Fruit fly (Drosophila melanogaster) whole organism, embryonic: ENCODE data around the gene dls.

Source experiments
- CG11695 ChIP-seq: fragments of 200-800 bp; sonication (Bioruptor generic); IDR thresholded peaks from 3 replicates; pipeline ENCODE4 v1.3.6; 2022; ENCODE audit warnings: missing biosample characterization, missing genetic modification characterization
- CG12391 ChIP-seq: fragments of 200-800 bp; sonication (Bioruptor generic); optimal IDR thresholded peaks from 3 replicates; lab custom pipeline; 2018; ENCODE audit warnings: missing biosample characterization, mild to moderate bottlenecking, missing genetic modification characterization, moderate library complexity
- CG12659 ChIP-seq: fragments of 200-800 bp; sonication (Bioruptor generic); optimal IDR thresholded peaks from 3 replicates; lab custom pipeline; 2017; ENCODE audit warnings: mild to moderate bottlenecking, missing biosample characterization, missing genetic modification reagents, missing genetic modification characterization
- CG12744 ChIP-seq: fragments of 200-800 bp; sonication (Bioruptor generic); optimal IDR thresholded peaks from 2 replicates; lab custom pipeline; 2016; ENCODE audit warnings: missing biosample characterization, missing genetic modification characterization
- CG13123 ChIP-seq: fragments of 200-800 bp; sonication (Bioruptor generic); optimal IDR thresholded peaks from 2 replicates; lab custom pipeline; 2016; ENCODE audit warnings: missing biosample characterization, missing genetic modification characterization
- CG13287 ChIP-seq: fragments of 200-800 bp; sonication (Bioruptor generic); IDR thresholded peaks from 2 replicates; pipeline ENCODE4 v1.3.6; 2022; ENCODE audit warnings: missing biosample characterization, missing genetic modification characterization; ENCODE audit not compliant: partially characterized antibody
- CG15514 ChIP-seq: fragments of 200-800 bp; sonication (Bioruptor generic); optimal IDR thresholded peaks from 3 replicates; lab custom pipeline; 2017; ENCODE audit warnings: missing biosample characterization, missing genetic modification characterization, mild to moderate bottlenecking, moderate library complexity, missing genetic modification reagents
- CG17186 ChIP-seq: fragments of 200-800 bp; sonication (Bioruptor generic); optimal IDR thresholded peaks from 3 replicates; lab custom pipeline; 2017; ENCODE audit warnings: missing biosample characterization, missing genetic modification reagents, missing genetic modification characterization
- CG17328 ChIP-seq: fragments of 200-800 bp; sonication (Bioruptor generic); IDR thresholded peaks from 2 replicates; pipeline ENCODE4 v1.3.6; 2022; ENCODE audit warnings: missing biosample characterization, missing genetic modification characterization
- CG17385 ChIP-seq: fragments of 200-800 bp; sonication (Bioruptor generic); optimal IDR thresholded peaks from 3 replicates; lab custom pipeline; 2018; ENCODE audit warnings: missing biosample characterization, mild to moderate bottlenecking, missing genetic modification characterization
- CG18619 ChIP-seq: fragments of 200-800 bp; sonication (Bioruptor generic); optimal IDR thresholded peaks from 3 replicates; lab custom pipeline; 2017; ENCODE audit warnings: missing biosample characterization, mild to moderate bottlenecking, missing genetic modification characterization
- CG2120 ChIP-seq: fragments of 200-800 bp; sonication (Bioruptor generic); optimal IDR thresholded peaks from 3 replicates; lab custom pipeline; 2016; ENCODE audit warnings: missing biosample characterization, missing genetic modification characterization
- CG3281 ChIP-seq: fragments of 200-800 bp; sonication (Bioruptor generic); optimal IDR thresholded peaks from 3 replicates; lab custom pipeline; 2017; ENCODE audit warnings: missing biosample characterization, mild to moderate bottlenecking, missing genetic modification characterization
- CG3847 ChIP-seq: fragments of 200-800 bp; sonication (Bioruptor generic); IDR thresholded peaks from 2 replicates; pipeline ENCODE4 v1.3.6; 2022; ENCODE audit warnings: missing biosample characterization, missing genetic modification characterization
- CG6654 ChIP-seq: fragments of 200-800 bp; sonication (Bioruptor generic); optimal IDR thresholded peaks from 2 replicates; lab custom pipeline; 2017; ENCODE audit warnings: missing biosample characterization, mild to moderate bottlenecking, missing genetic modification characterization
- CG6791 ChIP-seq: fragments of 200-800 bp; sonication (Bioruptor generic); IDR thresholded peaks from 3 replicates; pipeline ENCODE4 v1.3.6; 2022; ENCODE audit warnings: missing biosample characterization, missing genetic modification characterization; ENCODE audit not compliant: partially characterized antibody
- CTCF ChIP-seq: fragments of 200-800 bp; sonication (Bioruptor generic); optimal IDR thresholded peaks from 2 replicates; lab custom pipeline; 2017; ENCODE audit warnings: missing biosample characterization, mild to moderate bottlenecking, missing genetic modification characterization, moderate library complexity
- D19A ChIP-seq: fragments of 200-800 bp; optimal IDR thresholded peaks from 3 replicates; lab custom pipeline; 2019; ENCODE audit warnings: missing biosample characterization, mild to moderate bottlenecking, missing genetic modification characterization, moderate library complexity
- D19B ChIP-seq: fragments of 200-800 bp; sonication (Bioruptor generic); optimal IDR thresholded peaks from 2 replicates; lab custom pipeline; 2017; ENCODE audit warnings: missing biosample characterization, mild to moderate bottlenecking, missing genetic modification characterization
- Dip3 ChIP-seq: fragments of 200-800 bp; sonication (Bioruptor generic); optimal IDR thresholded peaks from 3 replicates; lab custom pipeline; 2016; ENCODE audit warnings: missing biosample characterization, missing genetic modification characterization
- Dp ChIP-seq: fragments of 200-800 bp; sonication (Bioruptor generic); optimal IDR thresholded peaks from 2 replicates; lab custom pipeline; 2018; ENCODE audit warnings: missing biosample characterization, mild to moderate bottlenecking, missing genetic modification characterization, moderate library complexity
- E2f1 ChIP-seq: fragments of 200-800 bp; sonication (Bioruptor generic); IDR thresholded peaks from 2 replicates; pipeline ENCODE4 v1.3.6; 2022; ENCODE audit warnings: missing biosample characterization, missing genetic modification characterization
- Eip74EF ChIP-seq, 2 experiments: fragments of 200-800 bp in 1 of 2; fragments of >200 bp in 1 of 2; sonication (Bioruptor generic) in 1 of 2; optimal IDR thresholded peaks; 2 replicates each; lab custom pipeline; 2017 to 2019; ENCODE audit warnings: missing biosample characterization in 2 of 2, missing genetic modification characterization in 2 of 2, mild to moderate bottlenecking in 1 of 2, moderate library complexity in 1 of 2
- Fer3 ChIP-seq: fragments of 200-800 bp; sonication (Bioruptor generic); optimal IDR thresholded peaks from 2 replicates; lab custom pipeline; 2018; ENCODE audit warnings: missing biosample characterization, mild to moderate bottlenecking, missing genetic modification characterization, moderate library complexity
- H2.0 ChIP-seq: fragments of 200-800 bp; sonication (Bioruptor generic); IDR thresholded peaks from 2 replicates; pipeline ENCODE4 v1.3.6; 2022; ENCODE audit warnings: missing biosample characterization, missing genetic modification characterization
- Hey ChIP-seq: fragments of 200-800 bp; sonication (Bioruptor generic); optimal IDR thresholded peaks from 3 replicates; lab custom pipeline; 2018; ENCODE audit warnings: missing biosample characterization, mild to moderate bottlenecking, missing genetic modification characterization
- Hr3 ChIP-seq: fragments of 200-800 bp; sonication (Bioruptor generic); optimal IDR thresholded peaks from 3 replicates; lab custom pipeline; 2016; ENCODE audit warnings: missing biosample characterization, missing genetic modification characterization
- Lim3 ChIP-seq: fragments of 200-800 bp; sonication (Bioruptor generic); IDR thresholded peaks from 2 replicates; pipeline ENCODE4 v1.3.6; 2022; ENCODE audit warnings: missing biosample characterization, missing genetic modification characterization
- Mrtf ChIP-seq: fragments of 200-800 bp; sonication (Bioruptor generic); IDR thresholded peaks from 3 replicates; pipeline ENCODE4 v1.3.6; 2022; ENCODE audit warnings: missing biosample characterization, missing genetic modification characterization
- Oli ChIP-seq: fragments of 200-800 bp; sonication (Bioruptor generic); optimal IDR thresholded peaks from 2 replicates; lab custom pipeline; 2018; ENCODE audit warnings: missing biosample characterization, mild to moderate bottlenecking, missing genetic modification characterization, moderate library complexity
- PHDP ChIP-seq: fragments of 200-800 bp; sonication (Bioruptor generic); optimal IDR thresholded peaks from 3 replicates; lab custom pipeline; 2018; ENCODE audit warnings: missing biosample characterization, mild to moderate bottlenecking, missing genetic modification characterization, moderate library complexity
- Pdp1 ChIP-seq, 2 experiments: fragments of 200-800 bp; sonication (Bioruptor generic); optimal IDR thresholded peaks; 3 replicates each; lab custom pipeline; 2016; ENCODE audit warnings: missing biosample characterization in 2 of 2, missing genetic modification characterization in 2 of 2, mild to moderate bottlenecking in 1 of 2, moderate library complexity in 1 of 2
- Side ChIP-seq: fragments of 200-800 bp; sonication (Bioruptor generic); optimal IDR thresholded peaks from 2 replicates; lab custom pipeline; 2016; ENCODE audit warnings: missing biosample characterization, missing genetic modification characterization
- Stat92E ChIP-seq, 3 experiments: fragments of >200 bp in 2 of 3; fragments of 200-800 bp in 1 of 3; sonication (Bioruptor generic) in 1 of 3; optimal IDR thresholded peaks; 2 replicates each; lab custom pipeline; 2017 to 2019; ENCODE audit warnings: missing biosample characterization in 3 of 3, missing genetic modification characterization in 3 of 3, mild to moderate bottlenecking in 1 of 3, moderate library complexity in 1 of 3
- al ChIP-seq: fragments of 200-800 bp; sonication (Bioruptor generic); IDR thresholded peaks from 2 replicates; pipeline ENCODE4 v1.3.6; 2022; ENCODE audit warnings: missing biosample characterization, missing genetic modification characterization
- caup ChIP-seq: fragments of 200-800 bp; sonication (Bioruptor generic); optimal IDR thresholded peaks from 3 replicates; lab custom pipeline; 2017; ENCODE audit warnings: missing biosample characterization, mild to moderate bottlenecking, missing genetic modification characterization, moderate library complexity; ENCODE audit not compliant: severe bottlenecking
- fd3F ChIP-seq: fragments of 200-800 bp; sonication (Bioruptor generic); optimal IDR thresholded peaks from 2 replicates; lab custom pipeline; 2018; ENCODE audit warnings: missing biosample characterization, mild to moderate bottlenecking, missing genetic modification characterization, moderate library complexity
- gem ChIP-seq: fragments of 200-800 bp; sonication (Bioruptor generic); optimal IDR thresholded peaks from 2 replicates; lab custom pipeline; 2019; ENCODE audit warnings: missing biosample characterization, mild to moderate bottlenecking, missing genetic modification characterization, moderate library complexity
- grau ChIP-seq: fragments of 200-800 bp; optimal IDR thresholded peaks from 3 replicates; lab custom pipeline; 2019; ENCODE audit warnings: missing biosample characterization, mild to moderate bottlenecking, missing genetic modification characterization, moderate library complexity
- lab ChIP-seq: fragments of 200-800 bp; sonication (Bioruptor generic); optimal IDR thresholded peaks from 3 replicates; lab custom pipeline; 2017; ENCODE audit warnings: missing biosample characterization, missing genetic modification characterization, mild to moderate bottlenecking, moderate library complexity, missing genetic modification reagents
- mam ChIP-seq: fragments of 200-800 bp; sonication (Bioruptor generic); optimal IDR thresholded peaks from 3 replicates; lab custom pipeline; 2016; ENCODE audit warnings: missing biosample characterization, missing genetic modification characterization
- nau ChIP-seq: fragments of 200-800 bp; sonication (Bioruptor generic); optimal IDR thresholded peaks from 3 replicates; lab custom pipeline; 2017; ENCODE audit warnings: missing biosample characterization, mild to moderate bottlenecking, missing genetic modification characterization, missing genetic modification reagents
- pfk ChIP-seq: fragments of 200-800 bp; sonication (Bioruptor generic); optimal IDR thresholded peaks from 2 replicates; lab custom pipeline; 2018; ENCODE audit warnings: missing biosample characterization, mild to moderate bottlenecking, missing genetic modification characterization, moderate library complexity
- row ChIP-seq: fragments of 200-800 bp; sonication (Bioruptor generic); IDR thresholded peaks from 3 replicates; pipeline ENCODE4 v1.3.6; 2022; ENCODE audit warnings: missing biosample characterization, missing genetic modification characterization
- sc ChIP-seq, 3 experiments: fragments of >200 bp in 2 of 3; fragments of 200-800 bp in 1 of 3; sonication (Bioruptor generic) in 1 of 3; optimal IDR thresholded peaks; 2 replicates in 2 of 3; 3 replicates in 1 of 3; lab custom pipeline; 2017; ENCODE audit warnings: mild to moderate bottlenecking in 1 of 3, missing biosample characterization in 1 of 3, missing genetic modification characterization in 1 of 3, missing genetic modification reagents in 1 of 3
- schlank ChIP-seq: fragments of 200-800 bp; sonication (Bioruptor generic); optimal IDR thresholded peaks from 2 replicates; lab custom pipeline; 2018; ENCODE audit warnings: missing biosample characterization, mild to moderate bottlenecking, missing genetic modification characterization
- sens ChIP-seq: fragments of 200-800 bp; sonication (Bioruptor generic); peaks from one replicate; lab custom pipeline; 2016; ENCODE audit warnings: missing biosample characterization, missing genetic modification characterization
- usp ChIP-seq: fragments of >200 bp; optimal IDR thresholded peaks from 2 replicates; lab custom pipeline; 2017; ENCODE audit warnings: missing biosample characterization, missing genetic modification characterization
- wdn ChIP-seq: fragments of 200-800 bp; sonication (Bioruptor generic); IDR thresholded peaks from 2 replicates; pipeline ENCODE4 v1.3.6; 2022; ENCODE audit warnings: missing biosample characterization, missing genetic modification characterization
- zfh2 ChIP-seq: fragments of 200-800 bp; sonication (Bioruptor generic); optimal IDR thresholded peaks from 2 replicates; lab custom pipeline; 2016; ENCODE audit warnings: missing biosample characterization, missing genetic modification characterization

dls gene

dm6 chr3L:16160073-16160398 lies 41.1 kb upstream of the dls start (continued):
- peak; percentile 82 for TF ChIP-seq D19B (GFP tag; lab: Kevin White, UChicago)
- TF ChIP-seq D19A (tag; lab: Kevin White, UChicago): peak; percentile 38
- TF ChIP-seq CG6654: no peak
- no peak for TF ChIP-seq CG17328 (GFP tag; lab: Robert Waterston, UW)
- TF ChIP-seq Lim3 (GFP tag; lab: Robert Waterston, UW): no peak
- TF ChIP-seq sc (optimal IDR thresholded peaks at IDR 0.05; lab: Kevin White, UChicago): no peak
- no peak for TF ChIP-seq sc (GFP tag; optimal IDR thresholded peaks at IDR 0.05; lab: Kevin White, UChicago)
- TF ChIP-seq CG17385 (GFP tag; lab: Kevin White, UChicago): peak; percentile 4
- no peak for TF ChIP-seq CG13287 (GFP tag; lab: Robert Waterston, UW)
- TF ChIP-seq Dip3 (GFP tag; lab: Kevin White, UChicago): peak; percentile 18
- TF ChIP-seq Side (GFP tag; lab: Kevin White, UChicago): no peak
- peak; percentile 21 for TF ChIP-seq schlank (tag; lab: Kevin White, UChicago)
- peak; percentile 48 for TF ChIP-seq zfh2
- TF ChIP-seq mam (GFP tag; lab: Kevin White, UChicago): peak; percentile 36
- peak; percentile 33 for TF ChIP-seq fd3F (GFP tag; lab: Kevin White, UChicago)
- TF ChIP-seq E2f1 (GFP tag; lab: Robert Waterston, UW): no peak
- TF ChIP-seq CG12391 (tag; lab: Kevin White, UChicago): no peak
- peak; percentile 78 for TF ChIP-seq CG2120 (GFP tag; lab: Kevin White, UChicago)
- no peak for TF ChIP-seq CG12744 (GFP tag; lab: Kevin White, UChicago)
- no peak for TF ChIP-seq pfk (GFP tag; lab: Kevin White, UChicago)
- TF ChIP-seq Hey (tag; lab: Kevin White, UChicago): no peak
- no peak for TF ChIP-seq CG17186
- no peak for TF ChIP-seq CG3847 (GFP tag; lab: Robert Waterston, UW)
- TF ChIP-seq Hr3: no peak
- peak; percentile 49 for TF ChIP-seq PHDP (tag; lab: Kevin White, UChicago)
- peak; percentile 35 for TF ChIP-seq caup (GFP tag; lab: Kevin White, UChicago)
- TF ChIP-seq Dp: no peak
- 0 out of 2 replicates have a peak, but pooled peaks have one; percentile 20 for TF ChIP-seq wdn (GFP tag; lab: Robert Waterston, UW)
- TF ChIP-seq Pdp1 (GFP tag; optimal IDR thresholded peaks at IDR 0.05; lab: Kevin White, UChicago): peak in 1 of 2 experiments; percentile 7
- peak; percentile 6 for TF ChIP-seq Fer3
- peak; percentile 55 for TF ChIP-seq grau (tag; lab: Kevin White, UChicago)
- TF ChIP-seq CG13123 (GFP tag; lab: Kevin White, UChicago): no peak
- peak; percentile 12 for TF ChIP-seq CG12659 (GFP tag; lab: Kevin White, UChicago)
- peak; percentile 52 for TF ChIP-seq CG3281 (GFP tag; lab: Kevin White, UChicago)
- TF ChIP-seq nau (GFP tag; lab: Kevin White, UChicago): no peak
- TF ChIP-seq Stat92E (GFP tag; optimal IDR thresholded peaks at IDR 0.05; lab: Kevin White, UChicago): peak in 1 of 3 experiments; percentile 29
- TF ChIP-seq CG6791 (GFP tag; lab: Robert Waterston, UW): no peak
- no peak for TF ChIP-seq Eip74EF (GFP tag; optimal IDR thresholded peaks at IDR 0.05; lab: Kevin White, UChicago)
- TF ChIP-seq CG11695 (GFP tag; lab: Robert Waterston, UW): 0 out of 3 replicates have a peak, but pooled peaks have one; percentile 33
- peak; percentile 65 for TF ChIP-seq sens
- peak; percentile 58 for TF ChIP-seq gem
- no peak for TF ChIP-seq usp
- TF ChIP-seq row (GFP tag; lab: Robert Waterston, UW): peak; percentile 44; the same call in 1 of the 3 replicates
- TF ChIP-seq CG18619 (GFP tag; lab: Kevin White, UChicago): peak; percentile 18
- peak; percentile 30 for TF ChIP-seq Oli
- TF ChIP-seq H2.0: no peak
- TF ChIP-seq al (GFP tag; lab: Robert Waterston, UW): 0 out of 2 replicates have a peak, but pooled peaks have one; percentile 17
- peak; percentile 1 for TF ChIP-seq CG15514 (GFP tag; lab: Kevin White, UChicago)
- no peak for TF ChIP-seq Mrtf (GFP tag; lab: Robert Waterston, UW)
- TF ChIP-seq CTCF (GFP tag; lab: Kevin White, UChicago): no peak
- peak; percentile 60 for TF ChIP-seq lab (GFP tag; lab: Kevin White, UChicago)
